Fruit fly (Drosophila melanogaster): ENCODE results near the gene CG2540.

DNA sequence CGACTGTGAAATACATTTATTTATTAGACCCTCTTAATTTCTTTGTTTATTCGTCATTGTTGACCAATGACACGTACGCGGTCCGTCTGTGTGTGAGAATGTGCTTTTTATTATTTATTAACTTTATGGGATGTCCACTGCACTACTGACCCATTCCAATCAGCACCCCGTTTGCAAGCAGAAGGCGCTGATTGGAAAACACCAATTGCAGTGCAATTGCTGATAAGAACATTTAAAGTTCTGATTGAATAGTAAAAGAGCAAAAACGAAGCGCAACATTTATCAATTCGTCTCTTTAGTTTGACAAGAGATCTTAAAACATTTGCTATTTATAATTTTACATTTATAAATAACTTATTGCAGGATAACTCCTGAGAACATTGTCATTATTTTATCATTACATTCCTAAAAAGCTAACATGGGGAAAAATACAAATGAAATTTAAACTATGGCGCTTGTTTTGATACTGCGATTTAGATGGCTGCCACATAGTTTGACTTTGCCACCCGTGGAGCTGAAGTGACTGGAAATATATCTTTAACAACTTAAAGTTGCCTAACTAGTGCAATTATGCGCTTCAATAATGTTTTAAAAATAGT is 28.8 kb downstream of the CG2540 start:
- TF ChIP-seq CG12605 (GFP tag; IDR thresholded peaks at IDR 0.05), result no peak
- TF ChIP-seq CG32121 (GFP tag; IDR thresholded peaks at IDR 0.05), result no peak
- no peak for TF ChIP-seq CG4496 (GFP tag; IDR thresholded peaks at IDR 0.05)
- no peak for TF ChIP-seq fd96Ca (GFP tag; IDR thresholded peaks at IDR 0.05)
- TF ChIP-seq Pif1A (GFP tag; optimal IDR thresholded peaks at IDR 0.05), result no peak
- no peak for TF ChIP-seq CG17806 (tag; optimal IDR thresholded peaks at IDR 0.05)
- TF ChIP-seq CG13204 (GFP tag; optimal IDR thresholded peaks at IDR 0.05), result no peak
- no peak for TF ChIP-seq CG8159 (tag; optimal IDR thresholded peaks at IDR 0.05)
- no peak for TF ChIP-seq D1 (tag; optimal IDR thresholded peaks at IDR 0.05)
- TF ChIP-seq CG9948 (tag; optimal IDR thresholded peaks at IDR 0.05), result no peak
- TF ChIP-seq CG14655 (GFP tag; optimal IDR thresholded peaks at IDR 0.05), result no peak
- TF ChIP-seq gl (tag; optimal IDR thresholded peaks at IDR 0.05), result no peak

All from whole organism, pupa.